Fruit fly (Drosophila melanogaster) whole organism, pupa: ENCODE data around the gene Cp19.

Source experiments
- CG10348 ChIP-seq: fragments of 200-800 bp; sonication (Bioruptor generic); IDR thresholded peaks from 2 replicates; pipeline ENCODE4 v1.3.6; 2022; ENCODE audit warnings: missing biosample characterization, missing genetic modification characterization
- CG12605 ChIP-seq: fragments of 200-800 bp; sonication (Bioruptor generic); IDR thresholded peaks from 2 replicates; pipeline ENCODE4 v1.3.6; 2022; ENCODE audit warnings: missing biosample characterization, missing genetic modification characterization
- CG13204 ChIP-seq: fragments of 200-800 bp; sonication (Bioruptor generic); optimal IDR thresholded peaks from 2 replicates; lab custom pipeline; 2018; ENCODE audit warnings: missing biosample characterization, mild to moderate bottlenecking, missing genetic modification characterization, moderate library complexity
- CG14655 ChIP-seq: fragments of 200-800 bp; sonication (Bioruptor generic); optimal IDR thresholded peaks from 3 replicates; lab custom pipeline; 2017; ENCODE audit warnings: mild to moderate bottlenecking, missing biosample characterization, missing genetic modification reagents, missing genetic modification characterization
- CG15710 ChIP-seq: fragments of 200-800 bp; sonication (Bioruptor generic); optimal IDR thresholded peaks from 2 replicates; lab custom pipeline; 2018; ENCODE audit warnings: missing biosample characterization, mild to moderate bottlenecking, missing genetic modification characterization, moderate library complexity
- CG17806 ChIP-seq: fragments of 200-800 bp; sonication (Bioruptor generic); optimal IDR thresholded peaks from 2 replicates; lab custom pipeline; 2018; ENCODE audit warnings: missing biosample characterization, mild to moderate bottlenecking, missing genetic modification characterization, moderate library complexity
- CG32121 ChIP-seq: fragments of 200-800 bp; sonication (Bioruptor generic); IDR thresholded peaks from 2 replicates; pipeline ENCODE4 v1.3.6; 2022; ENCODE audit warnings: missing biosample characterization, missing genetic modification characterization
- CG34367 ChIP-seq: fragments of 200-800 bp; sonication (Bioruptor generic); optimal IDR thresholded peaks from 2 replicates; lab custom pipeline; 2018; ENCODE audit warnings: missing biosample characterization, mild to moderate bottlenecking, missing genetic modification characterization
- CG4496 ChIP-seq: fragments of 200-800 bp; sonication (Bioruptor generic); IDR thresholded peaks from 3 replicates; pipeline ENCODE4 v1.3.6; 2022; ENCODE audit warnings: missing biosample characterization, missing genetic modification characterization
- CG8159 ChIP-seq: fragments of 200-800 bp; sonication (Bioruptor generic); optimal IDR thresholded peaks from 3 replicates; lab custom pipeline; 2018; ENCODE audit warnings: missing biosample characterization, mild to moderate bottlenecking, missing genetic modification characterization, moderate library complexity
- CG8301 ChIP-seq: fragments of 200-800 bp; sonication (Bioruptor generic); optimal IDR thresholded peaks from 2 replicates; lab custom pipeline; 2018; ENCODE audit warnings: missing biosample characterization, mild to moderate bottlenecking, missing genetic modification characterization
- CG9948 ChIP-seq: fragments of 200-800 bp; sonication (Bioruptor generic); optimal IDR thresholded peaks from 2 replicates; lab custom pipeline; 2018; ENCODE audit warnings: missing biosample characterization, mild to moderate bottlenecking, missing genetic modification characterization, moderate library complexity
- D1 ChIP-seq: fragments of 200-800 bp; sonication (Bioruptor generic); optimal IDR thresholded peaks from 2 replicates; lab custom pipeline; 2018; ENCODE audit warnings: missing biosample characterization, mild to moderate bottlenecking, missing genetic modification characterization, moderate library complexity
- EcR ChIP-seq: fragments of 200-800 bp; sonication (Bioruptor generic); optimal IDR thresholded peaks from 3 replicates; lab custom pipeline; 2019; ENCODE audit warnings: missing biosample characterization, missing genetic modification characterization, mild to moderate bottlenecking, moderate library complexity, missing genetic modification reagents
- Ets98B ChIP-seq: fragments of 200-800 bp; sonication (Bioruptor generic); IDR thresholded peaks from 2 replicates; pipeline ENCODE4 v1.3.6; 2022; ENCODE audit warnings: missing biosample characterization, missing genetic modification characterization
- Pif1A ChIP-seq: fragments of 200-800 bp; sonication (Bioruptor generic); optimal IDR thresholded peaks from 3 replicates; lab custom pipeline; 2016; ENCODE audit warnings: missing biosample characterization, missing genetic modification characterization
- Pif1B ChIP-seq: fragments of 200-800 bp; sonication (Bioruptor generic); optimal IDR thresholded peaks from 3 replicates; lab custom pipeline; 2016; ENCODE audit warnings: missing biosample characterization, missing genetic modification characterization
- Snoo ChIP-seq: fragments of 200-800 bp; sonication (Bioruptor generic); optimal IDR thresholded peaks from 3 replicates; lab custom pipeline; 2017; ENCODE audit warnings: missing biosample characterization, mild to moderate bottlenecking, missing genetic modification characterization, inconsistent platforms
- fd96Ca ChIP-seq: fragments of 200-800 bp; sonication (Bioruptor generic); IDR thresholded peaks from 3 replicates; pipeline ENCODE4 v1.3.6; 2022; ENCODE audit warnings: missing biosample characterization, missing genetic modification characterization
- gl ChIP-seq: fragments of 200-800 bp; sonication (Bioruptor generic); optimal IDR thresholded peaks from 2 replicates; lab custom pipeline; 2018; ENCODE audit warnings: missing biosample characterization, mild to moderate bottlenecking, missing genetic modification characterization
- rn ChIP-seq: fragments of 200-800 bp; sonication (Bioruptor generic); IDR thresholded peaks from 2 replicates; pipeline ENCODE4 v1.3.6; 2022; ENCODE audit warnings: missing biosample characterization, missing genetic modification characterization

Cp19 gene

dm6 chr3L:8707821-8708220 lies 21.8 kb upstream of the Cp19 start:
- TF ChIP-seq Pif1B (GFP tag; lab: Kevin White, UChicago): peak; percentile 4
- TF ChIP-seq Snoo (tag; lab: Kevin White, UChicago): peak; percentile 15
- no peak for TF ChIP-seq Ets98B (GFP tag; lab: Robert Waterston, UW)
- TF ChIP-seq gl (tag; lab: Kevin White, UChicago): no peak
- TF ChIP-seq EcR (GFP tag; lab: Kevin White, UChicago): no peak
- TF ChIP-seq CG9948 (tag; lab: Kevin White, UChicago): peak; percentile 16
- TF ChIP-seq CG14655 (GFP tag; lab: Kevin White, UChicago): peak; percentile 13
- TF ChIP-seq CG8159 (tag; lab: Kevin White, UChicago): peak; percentile 18
- no peak for TF ChIP-seq D1 (tag; lab: Kevin White, UChicago)
- peak; percentile 20 for TF ChIP-seq CG17806
- no peak for TF ChIP-seq CG34367
- 0 out of 3 replicates have a peak, but pooled peaks have one; percentile 36 for TF ChIP-seq fd96Ca (GFP tag; lab: Robert Waterston, UW)
- no peak for TF ChIP-seq CG10348 (GFP tag; lab: Robert Waterston, UW)
- no peak for TF ChIP-seq CG4496 (GFP tag; lab: Robert Waterston, UW)
- TF ChIP-seq CG15710 (tag; lab: Kevin White, UChicago): peak; percentile 29
- TF ChIP-seq CG12605 (GFP tag; lab: Robert Waterston, UW): no peak

DNA sequence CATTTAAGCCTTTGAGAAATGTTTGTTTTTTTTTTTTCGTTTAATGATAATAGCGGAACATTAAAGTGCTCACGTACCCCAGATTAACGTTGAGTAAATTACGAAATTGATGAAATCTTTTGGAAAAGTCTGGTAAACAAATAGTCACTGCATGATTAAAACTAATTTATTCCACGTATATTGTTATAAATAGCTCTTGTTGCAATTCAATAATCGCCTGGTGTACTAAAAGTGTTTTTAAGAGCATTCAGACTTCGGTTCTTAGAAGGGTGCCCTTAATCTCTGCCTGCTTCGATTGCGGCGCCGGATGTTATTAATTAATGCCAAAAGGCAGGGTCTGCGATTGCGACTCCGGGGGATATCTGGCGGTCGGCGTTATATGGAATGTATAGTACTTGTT lies 20.8 kb upstream of the Cp19 start:
- TF ChIP-seq CG9948 (tag; lab: Kevin White, UChicago): no peak
- TF ChIP-seq Pif1A: no peak
- TF ChIP-seq CG17806: no peak
- TF ChIP-seq CG8301: no peak
- TF ChIP-seq CG12605 (GFP tag; lab: Robert Waterston, UW): no peak
- no peak for TF ChIP-seq rn (GFP tag; lab: Robert Waterston, UW)
- no peak for TF ChIP-seq CG8159 (tag; lab: Kevin White, UChicago)
- TF ChIP-seq CG13204 (GFP tag; lab: Kevin White, UChicago): no peak
- no peak for TF ChIP-seq CG34367
- no peak for TF ChIP-seq CG32121 (GFP tag; lab: Robert Waterston, UW)
- no peak for TF ChIP-seq Snoo (tag; lab: Kevin White, UChicago)
- no peak for TF ChIP-seq CG14655 (GFP tag; lab: Kevin White, UChicago)
- no peak for TF ChIP-seq D1 (tag; lab: Kevin White, UChicago)
- TF ChIP-seq fd96Ca (GFP tag; lab: Robert Waterston, UW): no peak
- TF ChIP-seq CG4496 (GFP tag; lab: Robert Waterston, UW): no peak

dm6 chr3L:8712913-8713312 lies 16.8 kb upstream of the Cp19 start:
- TF ChIP-seq CG15710 (tag; lab: Kevin White, UChicago): peak; percentile 55
- TF ChIP-seq gl (tag; lab: Kevin White, UChicago): no peak
- no peak for TF ChIP-seq Pif1A
- TF ChIP-seq CG8159 (tag; lab: Kevin White, UChicago): peak; percentile 56
- TF ChIP-seq CG34367: peak; percentile 8
- TF ChIP-seq CG14655 (GFP tag; lab: Kevin White, UChicago): peak; percentile 11
- peak; percentile 28 for TF ChIP-seq CG17806
- peak; percentile 29 for TF ChIP-seq CG9948 (tag; lab: Kevin White, UChicago)

DNA sequence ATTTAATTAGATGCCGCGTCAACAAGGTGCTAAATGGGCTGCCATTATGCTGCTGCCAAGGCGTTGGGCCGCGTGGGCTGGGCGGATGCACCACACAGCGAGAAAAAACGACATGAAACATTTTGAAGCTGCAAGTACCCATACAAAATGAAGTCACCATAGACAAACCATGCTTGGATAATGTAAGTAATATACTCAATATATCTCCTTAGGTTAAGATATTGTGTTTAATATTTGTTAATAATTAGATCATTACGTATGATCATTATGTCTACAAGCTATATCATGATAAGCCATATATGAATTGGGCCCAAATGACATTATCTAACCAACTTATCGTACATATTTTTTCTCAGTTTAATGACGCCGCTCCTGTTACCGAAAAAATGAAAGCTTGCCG lies 13.7 kb upstream of the Cp19 start:
- no peak for TF ChIP-seq rn (GFP tag; lab: Robert Waterston, UW)
- no peak for TF ChIP-seq CG13204 (GFP tag; lab: Kevin White, UChicago)
- TF ChIP-seq CG32121 (GFP tag; lab: Robert Waterston, UW): no peak
- no peak for TF ChIP-seq EcR (GFP tag; lab: Kevin White, UChicago)
- peak; percentile 46 for TF ChIP-seq CG8159 (tag; lab: Kevin White, UChicago)
- TF ChIP-seq CG10348 (GFP tag; lab: Robert Waterston, UW): no peak
- peak; percentile 1 for TF ChIP-seq Snoo (tag; lab: Kevin White, UChicago)
- TF ChIP-seq CG4496 (GFP tag; lab: Robert Waterston, UW): no peak
- TF ChIP-seq D1 (tag; lab: Kevin White, UChicago): no peak
- peak; percentile 32 for TF ChIP-seq CG9948 (tag; lab: Kevin White, UChicago)
- peak; percentile 33 for TF ChIP-seq CG17806
- no peak for TF ChIP-seq Pif1B (GFP tag; lab: Kevin White, UChicago)
- peak; percentile 54 for TF ChIP-seq CG14655 (GFP tag; lab: Kevin White, UChicago)
- no peak for TF ChIP-seq Ets98B (GFP tag; lab: Robert Waterston, UW)
- TF ChIP-seq CG34367: peak; percentile 4
- TF ChIP-seq CG15710 (tag; lab: Kevin White, UChicago): peak; percentile 19
- TF ChIP-seq fd96Ca (GFP tag; lab: Robert Waterston, UW): no peak
- TF ChIP-seq gl (tag; lab: Kevin White, UChicago): no peak
- TF ChIP-seq CG12605 (GFP tag; lab: Robert Waterston, UW): no peak
- peak; percentile 31 for TF ChIP-seq Pif1A
- TF ChIP-seq CG8301: peak; percentile 17

dm6 chr3L:8718602-8719001 lies 11.1 kb upstream of the Cp19 start:
- peak; percentile 90 for TF ChIP-seq D1 (tag; lab: Kevin White, UChicago)
- no peak for TF ChIP-seq CG4496 (GFP tag; lab: Robert Waterston, UW)
- TF ChIP-seq Ets98B (GFP tag; lab: Robert Waterston, UW): no peak
- TF ChIP-seq, all 21 proteins: peak for 1

- TF ChIP-seq Pif1A: peak; percentile 4
- peak; percentile 30 for TF ChIP-seq Snoo (tag; lab: Kevin White, UChicago)
- TF ChIP-seq fd96Ca (GFP tag; lab: Robert Waterston, UW): no peak
- TF ChIP-seq, all 21 proteins: peak for 2
Measured at dm6 chr3L:8719990-8720559, 9.6 kb upstream of the Cp19 start, which contains the start of gene SrpRbeta. TSS of gene SrpRbeta (minus strand) at chr3L:8720225.
